Fruit fly (Drosophila melanogaster) whole organism, embryonic: ENCODE measurements at regions not wholly inside any gene's neighbourhood (a gene's known extent, or its start where the extent isn't known, plus 50 kb on each side); places are given as distances from the start of the nearest gene placed in this dataset.

Experiments used
- Atf-2 ChIP-seq: fragments of 200-800 bp; sonication (Bioruptor generic); optimal IDR thresholded peaks from 2 replicates; lab custom pipeline; 2016; ENCODE audit warnings: missing biosample characterization, missing genetic modification characterization
- CG13424 ChIP-seq: fragments of 200-800 bp; sonication (Bioruptor generic); optimal IDR thresholded peaks from 2 replicates; lab custom pipeline; 2019; ENCODE audit warnings: missing biosample characterization, mild to moderate bottlenecking, missing genetic modification characterization, moderate library complexity
- Sox102F ChIP-seq: fragments of 200-800 bp; sonication (Bioruptor generic); optimal IDR thresholded peaks from 2 replicates; lab custom pipeline; 2018; ENCODE audit warnings: missing biosample characterization, mild to moderate bottlenecking, missing genetic modification characterization, moderate library complexity
- da ChIP-seq: fragments of 200-800 bp; sonication (Bioruptor generic); optimal IDR thresholded peaks from 2 replicates; lab custom pipeline; 2016; ENCODE audit warnings: missing biosample characterization, missing genetic modification characterization
- dpn ChIP-seq, 2 experiments: fragments of 200-800 bp; sonication (Bioruptor generic); optimal IDR thresholded peaks; 3 replicates each; lab custom pipeline; 2016; ENCODE audit warnings: missing biosample characterization in 2 of 2, missing genetic modification characterization in 2 of 2
- gro ChIP-seq: fragments of 200-800 bp; sonication (Bioruptor generic); optimal IDR thresholded peaks from 2 replicates; lab custom pipeline; 2016; ENCODE audit warnings: missing biosample characterization, missing genetic modification characterization
- jing ChIP-seq: fragments of 200-800 bp; sonication (Bioruptor generic); optimal IDR thresholded peaks from 2 replicates; lab custom pipeline; 2018; ENCODE audit warnings: missing biosample characterization, mild to moderate bottlenecking, missing genetic modification characterization
- kay ChIP-seq: fragments of 200-800 bp; sonication (Bioruptor generic); optimal IDR thresholded peaks from 2 replicates; lab custom pipeline; 2016; ENCODE audit warnings: missing biosample characterization, missing genetic modification characterization
- p53 ChIP-seq: fragments of 200-800 bp; sonication (Bioruptor generic); optimal IDR thresholded peaks from 2 replicates; lab custom pipeline; 2016; ENCODE audit warnings: missing biosample characterization, missing genetic modification characterization
- ranshi ChIP-seq: fragments of 200-800 bp; sonication (Bioruptor generic); IDR thresholded peaks from 2 replicates; pipeline ENCODE4 v1.3.6; 2022; ENCODE audit warnings: missing biosample characterization, missing genetic modification characterization
- sd ChIP-seq: fragments of 200-800 bp; sonication (Bioruptor generic); optimal IDR thresholded peaks from 3 replicates; lab custom pipeline; 2018; ENCODE audit warnings: missing biosample characterization, mild to moderate bottlenecking, missing genetic modification characterization, moderate library complexity
- sisA ChIP-seq: fragments of 200-800 bp; sonication (Bioruptor generic); IDR thresholded peaks from 2 replicates; pipeline ENCODE4 v1.3.6; 2022; ENCODE audit warnings: missing biosample characterization, missing genetic modification characterization

- TF ChIP-seq gro (GFP tag; lab: Kevin White, UChicago) (no peak), dpn (GFP tag; optimal IDR thresholded peaks at IDR 0.05; lab: Kevin White, UChicago) (no peak), da (no peak), kay (GFP tag; lab: Kevin White, UChicago) (no peak), sisA (GFP tag; lab: Robert Waterston, UW) (no peak), jing (GFP tag; lab: Kevin White, UChicago) (no peak), Sox102F (no peak), sd (no peak), Atf-2 (GFP tag; lab: Kevin White, UChicago) (no peak), p53 (GFP tag; lab: Kevin White, UChicago) (no peak), CG13424 (tag; lab: Kevin White, UChicago) (no peak), ranshi (GFP tag; lab: Robert Waterston, UW) (no peak)
These were observed 478.4 kb upstream of the Myo81F start for dm6 chr3R:88452-88851.
